Fruit fly (Drosophila melanogaster) whole organism, adult: ENCODE results near the gene Ald2.

Experiments
- CG11617 ChIP-seq: fragments of 200-800 bp; sonication (Bioruptor generic); optimal IDR thresholded peaks from 2 replicates; lab custom pipeline; 2017; ENCODE audit warnings: mild to moderate bottlenecking, missing biosample characterization, missing genetic modification reagents, missing genetic modification characterization
- CG1620 ChIP-seq: fragments of 200-800 bp; sonication (Bioruptor generic); optimal IDR thresholded peaks from 2 replicates; lab custom pipeline; 2016; ENCODE audit warnings: missing biosample characterization, missing genetic modification characterization
- CG33017 ChIP-seq: fragments of 200-800 bp; sonication (Bioruptor generic); optimal IDR thresholded peaks from 2 replicates; lab custom pipeline; 2018; ENCODE audit warnings: missing biosample characterization, mild to moderate bottlenecking, missing genetic modification characterization, moderate library complexity
- CG7045 ChIP-seq: fragments of 200-800 bp; sonication (Bioruptor generic); optimal IDR thresholded peaks from 2 replicates; lab custom pipeline; 2017; ENCODE audit warnings: missing biosample characterization, mild to moderate bottlenecking, missing genetic modification characterization
- Crg-1 ChIP-seq: fragments of 200-800 bp; sonication (Bioruptor generic); optimal IDR thresholded peaks from 2 replicates; lab custom pipeline; 2016; ENCODE audit warnings: missing biosample characterization, missing genetic modification characterization
- Mnt ChIP-seq: fragments of 200-800 bp; sonication (Bioruptor generic); optimal IDR thresholded peaks from 2 replicates; lab custom pipeline; 2016; ENCODE audit warnings: missing biosample characterization, mild to moderate bottlenecking, missing genetic modification characterization
- cic ChIP-seq: fragments of 200-800 bp; sonication (Bioruptor generic); optimal IDR thresholded peaks from 2 replicates; lab custom pipeline; 2017; ENCODE audit warnings: missing biosample characterization, mild to moderate bottlenecking, missing genetic modification characterization, moderate library complexity
- kay ChIP-seq: fragments of 200-800 bp; sonication (Bioruptor generic); peaks from one replicate; lab custom pipeline; 2016; ENCODE audit warnings: missing biosample characterization, missing genetic modification characterization, borderline replicate concordance
- toe ChIP-seq: fragments of 200-800 bp; sonication (Bioruptor generic); optimal IDR thresholded peaks from 2 replicates; lab custom pipeline; 2016; ENCODE audit warnings: missing biosample characterization, missing genetic modification characterization

dm6 chr3R:26443875-26444511, 30.1 kb downstream of the Ald2 start:
- TF ChIP-seq cic = no peak
- no peak for TF ChIP-seq kay (GFP tag; lab: Kevin White, UChicago)
- TF ChIP-seq CG1620 (GFP tag; lab: Kevin White, UChicago) = no peak
- TF ChIP-seq CG7045 (GFP tag; lab: Kevin White, UChicago) = peak; percentile 27
- no peak for TF ChIP-seq CG33017 (tag; lab: Kevin White, UChicago)
- TF ChIP-seq Crg-1 (GFP tag; lab: Kevin White, UChicago) = no peak
- TF ChIP-seq toe (GFP tag; lab: Kevin White, UChicago) = no peak
- no peak for TF ChIP-seq Mnt (GFP tag; lab: Kevin White, UChicago)
- no peak for TF ChIP-seq CG11617 (GFP tag; lab: Kevin White, UChicago)
